Worm (Caenorhabditis elegans) whole organism, mixed stage, embryonic: ENCODE results near the gene xrn-2.

Experiments used
- M03D4.4 ChIP-seq: sonication (generic microtip); optimal IDR thresholded peaks from 2 replicates; lab custom pipeline; 2017; ENCODE audit warnings: mild to moderate bottlenecking, missing genetic modification characterization, missing compliant biosample characterization
- bed-3 ChIP-seq: fragments of 200-800 bp; sonication (Bioruptor generic); optimal IDR thresholded peaks from 3 replicates; lab custom pipeline; 2018; ENCODE audit warnings: mild to moderate bottlenecking, missing genetic modification characterization, moderate library complexity, missing compliant biosample characterization
- blmp-1 ChIP-seq: fragments of 150-350 bp; optimal IDR thresholded peaks from 2 replicates; lab custom pipeline; 2014; ENCODE audit warnings: missing biosample characterization, missing genetic modification characterization
- ceh-39 ChIP-seq: fragments of 150-350 bp; optimal IDR thresholded peaks from 2 replicates; lab custom pipeline; 2014; ENCODE audit warnings: missing biosample characterization, missing genetic modification characterization
- ceh-83 ChIP-seq: fragments of 200-800 bp; sonication (Bioruptor generic); optimal IDR thresholded peaks from 2 replicates; lab custom pipeline; 2018; ENCODE audit warnings: mild to moderate bottlenecking, missing genetic modification characterization, missing compliant biosample characterization
- ces-1 ChIP-seq: fragments of 150-350 bp; optimal IDR thresholded peaks from 2 replicates; lab custom pipeline; 2014; ENCODE audit warnings: missing biosample characterization, missing genetic modification reagents, missing genetic modification characterization
- cnd-1 ChIP-seq: fragments of 200-800 bp; sonication (Bioruptor generic); optimal IDR thresholded peaks from 2 replicates; lab custom pipeline; 2018; ENCODE audit warnings: mild to moderate bottlenecking, missing genetic modification characterization, missing compliant biosample characterization
- drap-1 ChIP-seq: fragments of 200-800 bp; sonication (Bioruptor generic); optimal IDR thresholded peaks from 3 replicates; lab custom pipeline; 2018; ENCODE audit warnings: mild to moderate bottlenecking, missing genetic modification characterization, missing compliant biosample characterization
- elt-1 ChIP-seq: sonication (generic microtip); optimal IDR thresholded peaks from 2 replicates; lab custom pipeline; 2017; ENCODE audit warnings: missing genetic modification characterization, mild to moderate bottlenecking, missing compliant biosample characterization, antibody characterized with exemption, moderate library complexity, borderline replicate concordance; ENCODE audit not compliant: insufficient read depth
- flh-1 ChIP-seq: fragments of 200-800 bp; sonication (Bioruptor generic); optimal IDR thresholded peaks from 2 replicates; lab custom pipeline; 2018; ENCODE audit warnings: mild to moderate bottlenecking, missing genetic modification characterization, moderate library complexity, missing compliant biosample characterization
- hlh-1 ChIP-seq: fragments of 150-350 bp; optimal IDR thresholded peaks from 2 replicates; lab custom pipeline; 2014; ENCODE audit warnings: missing biosample characterization, missing genetic modification reagents, missing genetic modification characterization
- lin-13 ChIP-seq: fragments of 150-350 bp; optimal IDR thresholded peaks from 2 replicates; lab custom pipeline; 2014; ENCODE audit warnings: missing biosample characterization, missing genetic modification characterization
- lin-32 ChIP-seq: fragments of 200-800 bp; sonication (Bioruptor generic); optimal IDR thresholded peaks from 2 replicates; lab custom pipeline; 2018; ENCODE audit warnings: mild to moderate bottlenecking, missing genetic modification characterization, missing compliant biosample characterization
- lsy-2 ChIP-seq: fragments of 150-350 bp; optimal IDR thresholded peaks from 2 replicates; lab custom pipeline; 2014; ENCODE audit warnings: missing biosample characterization, missing genetic modification characterization
- mab-5 ChIP-seq: fragments of 150-350 bp; optimal IDR thresholded peaks from 2 replicates; lab custom pipeline; 2014; ENCODE audit warnings: missing biosample characterization, missing genetic modification characterization
- mep-1 ChIP-seq: fragments of 150-350 bp; optimal IDR thresholded peaks from 2 replicates; lab custom pipeline; 2017; ENCODE audit warnings: missing biosample characterization, missing genetic modification reagents, missing genetic modification characterization, inconsistent platforms
- mls-2 ChIP-seq: sonication (generic microtip); optimal IDR thresholded peaks from 2 replicates; lab custom pipeline; 2016; ENCODE audit warnings: mild to moderate bottlenecking, missing genetic modification characterization, moderate library complexity, missing compliant biosample characterization
- nhr-12 ChIP-seq: fragments of 150-350 bp; optimal IDR thresholded peaks from 2 replicates; lab custom pipeline; 2014; ENCODE audit warnings: missing biosample characterization, missing genetic modification characterization
- nhr-2 ChIP-seq: fragments of 150-350 bp; optimal IDR thresholded peaks from 2 replicates; lab custom pipeline; 2014; ENCODE audit warnings: missing biosample characterization, missing genetic modification characterization
- nhr-237 ChIP-seq: fragments of 150-350 bp; optimal IDR thresholded peaks from 2 replicates; lab custom pipeline; 2014; ENCODE audit warnings: missing biosample characterization, missing genetic modification characterization
- nhr-28 ChIP-seq: fragments of 150-350 bp; optimal IDR thresholded peaks from 2 replicates; lab custom pipeline; 2014; ENCODE audit warnings: missing biosample characterization, missing genetic modification characterization
- nhr-76 ChIP-seq: sonication (generic microtip); optimal IDR thresholded peaks from 2 replicates; lab custom pipeline; 2017; ENCODE audit warnings: missing biosample characterization, missing genetic modification characterization
- pha-4 ChIP-seq: fragments of 150-350 bp; optimal IDR thresholded peaks from 2 replicates; lab custom pipeline; 2018; ENCODE audit warnings: missing biosample characterization, missing genetic modification reagents, missing genetic modification characterization
- sem-2 ChIP-seq: fragments of 200-800 bp; sonication (Bioruptor generic); optimal IDR thresholded peaks from 2 replicates; lab custom pipeline; 2018; ENCODE audit warnings: mild to moderate bottlenecking, missing genetic modification characterization, missing compliant biosample characterization
- snpc-4 ChIP-seq: fragments of 150-350 bp; optimal IDR thresholded peaks from 2 replicates; lab custom pipeline; 2014; ENCODE audit warnings: missing biosample characterization, missing genetic modification characterization
- sptf-1 ChIP-seq: sonication (generic microtip); optimal IDR thresholded peaks from 2 replicates; lab custom pipeline; 2017; ENCODE audit warnings: mild to moderate bottlenecking, missing genetic modification characterization, moderate library complexity, missing compliant biosample characterization
- tbx-8 ChIP-seq: fragments of 200-800 bp; sonication (Bioruptor generic); optimal IDR thresholded peaks from 2 replicates; lab custom pipeline; 2018; ENCODE audit warnings: mild to moderate bottlenecking, missing genetic modification characterization, moderate library complexity, missing compliant biosample characterization
- unc-120 ChIP-seq: sonication (generic microtip); optimal IDR thresholded peaks from 2 replicates; lab custom pipeline; 2017; ENCODE audit warnings: missing genetic modification characterization, missing compliant biosample characterization; ENCODE audit not compliant: poor library complexity, severe bottlenecking
- unc-39 ChIP-seq: fragments of 150-350 bp; optimal IDR thresholded peaks from 2 replicates; lab custom pipeline; 2014; ENCODE audit warnings: missing biosample characterization, missing genetic modification characterization
- unc-62 ChIP-seq: fragments of 150-350 bp; optimal IDR thresholded peaks from 2 replicates; lab custom pipeline; 2014; ENCODE audit warnings: missing biosample characterization, missing genetic modification reagents, missing genetic modification characterization
- zip-8 ChIP-seq: fragments of 150-350 bp; optimal IDR thresholded peaks from 2 replicates; lab custom pipeline; 2014; ENCODE audit warnings: missing biosample characterization, missing genetic modification characterization
- ztf-11 ChIP-seq: fragments of 150-350 bp; optimal IDR thresholded peaks from 2 replicates; lab custom pipeline; 2014; ENCODE audit warnings: missing biosample characterization, missing genetic modification characterization

Gene xrn-2

ce11 chrII:14197499-14198096 is 42.0 kb downstream of the xrn-2 start, which contains the start of gene ace-4:
ace-4 (plus strand) TSS chrII:14198046.
- TF ChIP-seq unc-39 (tag; lab: Kevin White, UChicago) (no peak), lin-13 (tag; lab: Kevin White, UChicago) (no peak), flh-1 (GFP tag; lab: Kevin White, UChicago) (no peak), blmp-1 (tag; lab: Kevin White, UChicago) (no peak), nhr-28 (no peak), bed-3 (GFP tag; lab: Kevin White, UChicago) (no peak), hlh-1 (no peak), elt-1 (tag; lab: Kevin White, UChicago) (no peak), mls-2 (no peak), pha-4 (tag; lab: Kevin White, UChicago) (no peak), lsy-2 (tag; lab: Kevin White, UChicago) (no peak), nhr-12 (tag; lab: Kevin White, UChicago) (no peak), unc-62 (no peak)

DNA sequence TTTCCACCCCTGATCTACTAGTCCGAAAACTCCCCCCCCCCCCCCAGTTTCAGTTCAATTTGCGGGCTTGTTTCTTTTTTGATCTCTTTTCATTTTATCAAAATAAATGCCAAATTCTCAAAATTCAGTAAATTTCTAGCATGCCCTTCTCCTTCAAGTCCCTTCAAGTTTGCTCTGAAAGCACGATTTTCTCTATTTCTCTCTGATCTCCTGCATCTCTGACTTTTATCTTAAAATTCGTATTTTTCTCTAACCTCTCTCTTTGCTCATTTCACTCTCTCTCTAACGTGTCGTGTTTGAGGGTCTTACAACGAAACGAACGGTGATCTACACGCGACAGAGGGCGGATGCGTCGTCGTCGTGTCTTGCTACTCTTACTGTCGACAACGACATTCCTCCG is 49.8 kb downstream of the xrn-2 start, which contains the start of gene ace-3:
ace-3 (plus strand) TSS at position 301 of the 400 bp plus-strand sequence.
- TF ChIP-seq ceh-83 (GFP tag; lab: Kevin White, UChicago) (no peak), lin-32 (no peak), M03D4.4 (no peak), snpc-4 (tag; lab: Kevin White, UChicago) (no peak), flh-1 (GFP tag; lab: Kevin White, UChicago) (no peak), mep-1 (no peak), sptf-1 (tag; lab: Kevin White, UChicago) (no peak), mls-2 (no peak), blmp-1 (tag; lab: Kevin White, UChicago) (no peak), hlh-1 (no peak), drap-1 (GFP tag; lab: Kevin White, UChicago) (no peak), bed-3 (GFP tag; lab: Kevin White, UChicago) (no peak), cnd-1 (tag; lab: Kevin White, UChicago) (no peak), pha-4 (tag; lab: Kevin White, UChicago) (no peak), nhr-2 (tag; lab: Kevin White, UChicago) (no peak), ceh-39 (tag; lab: Kevin White, UChicago) (no peak), elt-1 (tag; lab: Kevin White, UChicago) (no peak)

- no peak for TF ChIP-seq tbx-8 (GFP tag; lab: Kevin White, UChicago)
- no peak for TF ChIP-seq mep-1
- TF ChIP-seq mls-2, result no peak
- no peak for TF ChIP-seq snpc-4 (tag; lab: Kevin White, UChicago)
- TF ChIP-seq unc-39 (tag; lab: Kevin White, UChicago), result no peak
These were observed 50.6 kb downstream of the xrn-2 start for ce11 chrII:14206211-14206610.

ce11 chrII:14211118-14211517 is 55.5 kb downstream of the xrn-2 start, which contains the start of gene hot-7:
hot-7 (plus strand) TSS chrII:14211418.
- peak; percentile 11 for TF ChIP-seq ces-1
- no peak for TF ChIP-seq flh-1 (GFP tag; lab: Kevin White, UChicago)
- TF ChIP-seq, all 35 proteins: peak for 1

ce11 chrII:14214109-14214508 is 58.5 kb downstream of the xrn-2 start, which contains the start of gene Y48B6A.10:
Y48B6A.10 (plus strand) TSS chrII:14214409.
- TF ChIP-seq unc-120 (tag; lab: Kevin White, UChicago) (no peak), nhr-237 (tag; lab: Kevin White, UChicago) (no peak), sptf-1 (tag; lab: Kevin White, UChicago) (no peak), blmp-1 (tag; lab: Kevin White, UChicago) (no peak), nhr-28 (no peak), unc-62 (no peak), ces-1 (no peak), sem-2 (GFP tag; lab: Kevin White, UChicago) (no peak), tbx-8 (GFP tag; lab: Kevin White, UChicago) (no peak), nhr-76 (tag; lab: Kevin White, UChicago) (no peak), elt-1 (tag; lab: Kevin White, UChicago) (no peak), cnd-1 (tag; lab: Kevin White, UChicago) (no peak), unc-39 (tag; lab: Kevin White, UChicago) (no peak), ztf-11 (tag; lab: Kevin White, UChicago) (no peak), zip-8 (tag; lab: Kevin White, UChicago) (no peak), mab-5 (tag; lab: Kevin White, UChicago) (no peak), nhr-2 (tag; lab: Kevin White, UChicago) (no peak), lsy-2 (tag; lab: Kevin White, UChicago) (no peak), mep-1 (no peak), mls-2 (no peak)
